Fruit fly (Drosophila melanogaster) S2 (cell line): Measurements from ENCODE around the gene InR.

Source experiments
- CG8478 ChIP-seq: fragments of >200 bp; optimal IDR thresholded peaks from 2 replicates; lab custom pipeline; 2018
- CTCF ChIP-seq, 2 experiments: fragments of >200 bp; optimal IDR thresholded peaks; 2 replicates each; lab custom pipeline; 2018

dm6 chr3R:21629373-21630145, 10.4 kb upstream of the InR start:
- TF ChIP-seq CTCF (optimal IDR thresholded peaks at IDR 0.05; lab: Kevin White, UChicago), result no peak
- no peak for TF ChIP-seq CG8478 (lab: Kevin White, UChicago)
